Worm (Caenorhabditis elegans) whole organism, young adult: ENCODE measurements around the gene oxi-1.

Experiments
- F10E7.11 ChIP-seq: sonication (generic microtip); optimal IDR thresholded peaks from 2 replicates; lab custom pipeline; 2017; ENCODE audit warnings: mild to moderate bottlenecking, missing genetic modification characterization, moderate library complexity, missing compliant biosample characterization
- F49E8.2 ChIP-seq: sonication (generic microtip); optimal IDR thresholded peaks from 3 replicates; lab custom pipeline; 2017; ENCODE audit warnings: missing genetic modification characterization, mild to moderate bottlenecking, missing compliant biosample characterization, antibody characterized with exemption, moderate library complexity; ENCODE audit not compliant: insufficient read depth
- F52B5.7 ChIP-seq: sonication (generic microtip); optimal IDR thresholded peaks from 2 replicates; lab custom pipeline; 2016; ENCODE audit warnings: mild to moderate bottlenecking, missing genetic modification characterization, missing compliant biosample characterization
- F57A8.1 ChIP-seq: fragments of 200-800 bp; sonication (Bioruptor generic); optimal IDR thresholded peaks from 2 replicates; lab custom pipeline; 2018; ENCODE audit warnings: mild to moderate bottlenecking, missing genetic modification characterization, moderate library complexity, missing compliant biosample characterization
- F57C9.4 ChIP-seq: sonication (generic microtip); optimal IDR thresholded peaks from 2 replicates; lab custom pipeline; 2017; ENCODE audit warnings: mild to moderate bottlenecking, missing genetic modification characterization, missing compliant biosample characterization
- Y67H2A.10 ChIP-seq: fragments of 200-800 bp; sonication (Bioruptor generic); conservative IDR thresholded peaks from 2 replicates; pipeline ENCODE4 v1.3.6; 2022; ENCODE audit warnings: missing genetic modification reagents, missing genetic modification characterization, missing compliant biosample characterization
- ZK185.1 ChIP-seq: sonication (generic microtip); optimal IDR thresholded peaks from 2 replicates; lab custom pipeline; 2016; ENCODE audit warnings: mild to moderate bottlenecking, missing genetic modification characterization, missing compliant biosample characterization; ENCODE audit not compliant: poor library complexity, severe bottlenecking
- akir-1 ChIP-seq: fragments of 200-800 bp; sonication (Bioruptor generic); optimal IDR thresholded peaks from 2 replicates; lab custom pipeline; 2018; ENCODE audit warnings: mild to moderate bottlenecking, missing genetic modification characterization, moderate library complexity, missing compliant biosample characterization
- aptf-2 ChIP-seq: fragments of 200-800 bp; sonication (Bioruptor generic); conservative IDR thresholded peaks from 2 replicates; pipeline ENCODE4 v1.3.6; 2022; ENCODE audit warnings: missing genetic modification reagents, missing genetic modification characterization, missing compliant biosample characterization
- atf-7 ChIP-seq: sonication (generic microtip); optimal IDR thresholded peaks from 2 replicates; lab custom pipeline; 2017; ENCODE audit warnings: mild to moderate bottlenecking, missing genetic modification characterization, missing compliant biosample characterization
- attf-5 ChIP-seq: fragments of 200-800 bp; sonication (Bioruptor generic); optimal IDR thresholded peaks from 2 replicates; lab custom pipeline; 2018; ENCODE audit warnings: mild to moderate bottlenecking, missing genetic modification characterization, missing compliant biosample characterization
- attf-6 ChIP-seq: fragments of 200-800 bp; sonication (Bioruptor generic); IDR thresholded peaks from 2 replicates; pipeline ENCODE4 v1.3.6; 2022; ENCODE audit warnings: missing genetic modification reagents, missing genetic modification characterization, missing compliant biosample characterization
- ccch-3 ChIP-seq: fragments of 200-800 bp; sonication (Bioruptor generic); optimal IDR thresholded peaks from 2 replicates; lab custom pipeline; 2018; ENCODE audit warnings: mild to moderate bottlenecking, missing genetic modification characterization, missing compliant biosample characterization
- cebp-1 ChIP-seq, 2 experiments: fragments of 200-800 bp in 1 of 2; sonication (Bioruptor generic) in 1 of 2; sonication (generic microtip) in 1 of 2; IDR thresholded peaks in 1 of 2; optimal IDR thresholded peaks in 1 of 2; 2 replicates each; pipeline versions ENCODE4 v1.3.6 to Lab custom; 2017 to 2022; ENCODE audit warnings: missing compliant biosample characterization in 2 of 2, missing genetic modification characterization in 2 of 2, mild to moderate bottlenecking in 1 of 2, missing genetic modification reagents in 1 of 2, moderate library complexity in 1 of 2
- cebp-2 ChIP-seq: fragments of 200-800 bp; sonication (Bioruptor generic); IDR thresholded peaks from 2 replicates; pipeline ENCODE4 v1.3.6; 2022; ENCODE audit warnings: missing genetic modification characterization, missing compliant biosample characterization
- ceh-27 ChIP-seq: fragments of 200-800 bp; sonication (Bioruptor generic); optimal IDR thresholded peaks from 2 replicates; lab custom pipeline; 2018; ENCODE audit warnings: mild to moderate bottlenecking, missing genetic modification characterization, moderate library complexity, missing compliant biosample characterization
- ceh-40 ChIP-seq: fragments of 200-800 bp; sonication (Bioruptor generic); IDR thresholded peaks from 2 replicates; pipeline ENCODE4 v1.3.6; 2022; ENCODE audit warnings: missing genetic modification characterization, missing compliant biosample characterization
- ceh-58 ChIP-seq: fragments of 200-800 bp; sonication (Bioruptor generic); IDR thresholded peaks from 2 replicates; pipeline ENCODE4 v1.3.6; 2022; ENCODE audit warnings: missing genetic modification characterization, missing compliant biosample characterization
- ceh-79 ChIP-seq: sonication (generic microtip); optimal IDR thresholded peaks from 2 replicates; lab custom pipeline; 2017; ENCODE audit warnings: mild to moderate bottlenecking, missing genetic modification characterization, missing compliant biosample characterization
- dpff-1 ChIP-seq: sonication (generic microtip); optimal IDR thresholded peaks from 2 replicates; lab custom pipeline; 2017; ENCODE audit warnings: mild to moderate bottlenecking, missing genetic modification characterization, missing compliant biosample characterization
- ets-4 ChIP-seq: fragments of 200-800 bp; sonication (Bioruptor generic); optimal IDR thresholded peaks from 2 replicates; lab custom pipeline; 2018; ENCODE audit warnings: mild to moderate bottlenecking, missing genetic modification characterization, missing compliant biosample characterization
- him-1 ChIP-seq: sonication (generic microtip); optimal IDR thresholded peaks from 2 replicates; lab custom pipeline; 2016; ENCODE audit warnings: missing genotype, missing genetic modification reagents, missing genetic modification characterization, missing compliant biosample characterization
- hsf-1 ChIP-seq: fragments of 200-800 bp; sonication (Bioruptor generic); IDR thresholded peaks from 2 replicates; pipeline ENCODE4 v1.3.6; 2022; ENCODE audit warnings: missing genetic modification reagents, missing genetic modification characterization, missing compliant biosample characterization
- let-607 ChIP-seq, 2 experiments: fragments of 200-800 bp in 1 of 2; sonication (Bioruptor generic) in 1 of 2; sonication (generic microtip) in 1 of 2; optimal IDR thresholded peaks; 2 replicates each; lab custom pipeline; 2016 to 2018; ENCODE audit warnings: mild to moderate bottlenecking in 2 of 2, missing compliant biosample characterization in 2 of 2, missing genetic modification characterization in 2 of 2, moderate library complexity in 2 of 2, missing genotype in 1 of 2
- lin-26 ChIP-seq: fragments of 200-800 bp; sonication (Bioruptor generic); IDR thresholded peaks from 2 replicates; pipeline ENCODE4 v1.3.6; 2022; ENCODE audit warnings: missing genetic modification reagents, missing genetic modification characterization, missing compliant biosample characterization
- lin-40 ChIP-seq: sonication (generic microtip); optimal IDR thresholded peaks from 2 replicates; lab custom pipeline; 2016; ENCODE audit warnings: missing genetic modification characterization, mild to moderate bottlenecking, missing compliant biosample characterization, missing genotype, missing genetic modification reagents
- lir-1 ChIP-seq: fragments of 200-800 bp; sonication (Bioruptor generic); conservative IDR thresholded peaks from 2 replicates; pipeline ENCODE4 v1.3.6; 2022; ENCODE audit warnings: missing genetic modification reagents, missing genetic modification characterization, missing compliant biosample characterization
- madf-8 ChIP-seq: fragments of 200-800 bp; sonication (Bioruptor generic); conservative IDR thresholded peaks from 2 replicates; pipeline ENCODE4 v1.3.6; 2022; ENCODE audit warnings: missing genetic modification reagents, missing genetic modification characterization, missing compliant biosample characterization
- mes-4 ChIP-seq: sonication (generic microtip); optimal IDR thresholded peaks from 2 replicates; lab custom pipeline; 2016; ENCODE audit warnings: missing genotype, missing genetic modification characterization, missing compliant biosample characterization
- nfya-1 ChIP-seq: sonication (generic microtip); optimal IDR thresholded peaks from 2 replicates; lab custom pipeline; 2017; ENCODE audit warnings: antibody characterized with exemption, missing compliant biosample characterization, missing genetic modification characterization, borderline replicate concordance; ENCODE audit not compliant: insufficient read depth
- nhr-80 ChIP-seq: sonication (generic microtip); optimal IDR thresholded peaks from 2 replicates; lab custom pipeline; 2016; ENCODE audit warnings: missing genetic modification characterization, missing compliant biosample characterization
- rec-8 ChIP-seq, 2 experiments: sonication (generic microtip); optimal IDR thresholded peaks; 2 replicates each; lab custom pipeline; 2016; ENCODE audit warnings: mild to moderate bottlenecking in 2 of 2, missing genetic modification characterization in 2 of 2, missing genetic modification reagents in 2 of 2, missing genotype in 2 of 2, missing biosample characterization in 1 of 2, missing compliant biosample characterization in 1 of 2, moderate library complexity in 1 of 2
- rpc-1 ChIP-seq, 2 experiments: fragments of 150-350 bp in 1 of 2; sonication (generic microtip) in 1 of 2; optimal IDR thresholded peaks; 2 replicates each; lab custom pipeline; 2014 to 2018; ENCODE audit warnings: missing biosample characterization in 1 of 2, missing genetic modification characterization in 1 of 2, missing genetic modification reagents in 1 of 2, missing genotype in 1 of 2
- sdz-38 ChIP-seq: sonication (generic microtip); optimal IDR thresholded peaks from 2 replicates; lab custom pipeline; 2016; ENCODE audit warnings: missing genotype, missing genetic modification characterization, missing compliant biosample characterization
- snpc-3.4 ChIP-seq: sonication (generic microtip); optimal IDR thresholded peaks from 2 replicates; lab custom pipeline; 2017; ENCODE audit warnings: missing genetic modification characterization, mild to moderate bottlenecking, missing compliant biosample characterization, antibody characterized with exemption, moderate library complexity, missing genotype, missing genetic modification reagents
- sptf-2 ChIP-seq: fragments of 200-800 bp; sonication (Bioruptor generic); optimal IDR thresholded peaks from 2 replicates; lab custom pipeline; 2018; ENCODE audit warnings: mild to moderate bottlenecking, missing genetic modification characterization, missing compliant biosample characterization
- ztf-22 ChIP-seq: fragments of 200-800 bp; sonication (Bioruptor generic); optimal IDR thresholded peaks from 2 replicates; lab custom pipeline; 2018; ENCODE audit warnings: mild to moderate bottlenecking, missing genetic modification characterization, moderate library complexity, missing compliant biosample characterization
- ztf-25 ChIP-seq: fragments of 200-800 bp; sonication (Bioruptor generic); IDR thresholded peaks from 2 replicates; pipeline ENCODE4 v1.3.6; 2022; ENCODE audit warnings: missing genetic modification reagents, missing genetic modification characterization, missing compliant biosample characterization

The oxi-1 gene

DNA sequence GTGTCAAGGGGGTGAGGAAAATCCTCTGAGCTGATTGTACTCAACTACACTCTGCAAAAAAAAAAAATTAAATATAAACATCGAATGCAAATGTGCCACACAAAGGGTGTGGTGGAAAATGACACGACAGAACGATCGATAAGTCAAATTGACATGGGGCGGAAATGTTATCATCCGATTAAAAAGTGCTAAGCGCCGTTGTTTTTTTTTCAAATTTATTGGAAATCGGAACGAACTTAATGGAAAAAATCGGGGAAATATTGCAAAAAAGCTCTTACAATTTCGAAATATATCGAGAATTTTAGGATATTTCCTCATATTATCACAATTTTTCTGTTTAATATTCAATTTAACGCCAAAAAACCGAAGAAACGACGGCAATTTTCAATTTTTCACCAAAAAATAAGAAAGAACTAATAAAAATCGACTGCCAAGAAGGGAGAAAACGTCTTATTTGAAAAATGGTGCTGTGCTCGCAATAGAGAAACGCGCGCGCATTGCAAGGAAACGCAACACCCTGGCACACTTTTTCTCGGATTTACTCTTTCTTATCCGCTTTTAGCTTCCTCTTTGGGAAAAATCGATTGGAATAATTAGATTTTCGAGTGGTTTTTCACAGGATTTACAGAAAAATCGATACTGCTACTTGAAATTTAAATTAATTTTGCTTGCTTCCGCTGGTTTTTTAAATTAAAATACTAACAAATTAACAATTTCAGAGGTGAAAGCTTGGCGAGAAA lies 10.7 kb downstream of the oxi-1 start, which contains the start of the genes cey-4 and vps-50:
cey-4 (minus strand) TSS at position 51 of the 740 bp plus-strand sequence.
vps-50 (plus strand) TSS at position 541 of the 740 bp plus-strand sequence.
- TF ChIP-seq F10E7.11 (tag; lab: Kevin White, UChicago), result no peak
- TF ChIP-seq ceh-40 (GFP tag; lab: Robert Waterston, UW), result no peak
- TF ChIP-seq attf-6 (GFP tag; lab: Robert Waterston, UW), result no peak
- no peak for TF ChIP-seq rpc-1 (optimal IDR thresholded peaks at IDR 0.05; lab: Kevin White, UChicago)
- TF ChIP-seq rpc-1 (tag; optimal IDR thresholded peaks at IDR 0.05; lab: Kevin White, UChicago), result no peak
- TF ChIP-seq F57A8.1, result no peak
- TF ChIP-seq ccch-3 (GFP tag; lab: Kevin White, UChicago), result no peak
- TF ChIP-seq Y67H2A.10 (GFP tag; lab: Robert Waterston, UW), result no peak
- TF ChIP-seq snpc-3.4 (tag; lab: Kevin White, UChicago), result no peak
- TF ChIP-seq madf-8 (GFP tag; lab: Robert Waterston, UW), result no peak
- TF ChIP-seq hsf-1 (GFP tag; lab: Robert Waterston, UW), result no peak
- no peak for TF ChIP-seq aptf-2 (GFP tag; lab: Robert Waterston, UW)
- TF ChIP-seq ets-4 (GFP tag; lab: Kevin White, UChicago), result no peak
- peak; percentile 19 for TF ChIP-seq attf-5 (GFP tag; lab: Kevin White, UChicago)
- no peak for TF ChIP-seq dpff-1
- TF ChIP-seq let-607 (tag; optimal IDR thresholded peaks at IDR 0.05; lab: Kevin White, UChicago), result peak; percentile 44 to 71
- TF ChIP-seq cebp-1 (GFP tag; IDR thresholded peaks at IDR 0.05; lab: Robert Waterston, UW), result no peak
- TF ChIP-seq cebp-1 (tag; optimal IDR thresholded peaks at IDR 0.05; lab: Kevin White, UChicago), result peak; percentile 3
- no peak for TF ChIP-seq sptf-2 (GFP tag; lab: Kevin White, UChicago)
- TF ChIP-seq ztf-25 (GFP tag; lab: Robert Waterston, UW), result no peak
- peak; percentile 8 for TF ChIP-seq nhr-80 (tag; lab: Kevin White, UChicago)
- TF ChIP-seq lin-40 (tag; lab: Kevin White, UChicago), result no peak
- no peak for TF ChIP-seq mes-4 (tag; lab: Kevin White, UChicago)
- TF ChIP-seq ztf-22 (GFP tag; lab: Kevin White, UChicago), result no peak
- no peak for TF ChIP-seq nfya-1 (tag; lab: Kevin White, UChicago)
- TF ChIP-seq him-1 (tag; lab: Kevin White, UChicago), result no peak
- no peak for TF ChIP-seq lin-26 (GFP tag; lab: Robert Waterston, UW)
- no peak for TF ChIP-seq cebp-2 (GFP tag; lab: Robert Waterston, UW)
- TF ChIP-seq ceh-79, result no peak
- no peak for TF ChIP-seq F57C9.4 (tag; lab: Kevin White, UChicago)
- TF ChIP-seq atf-7 (tag; lab: Kevin White, UChicago), result no peak
- no peak for TF ChIP-seq ceh-58 (GFP tag; lab: Robert Waterston, UW)

DNA sequence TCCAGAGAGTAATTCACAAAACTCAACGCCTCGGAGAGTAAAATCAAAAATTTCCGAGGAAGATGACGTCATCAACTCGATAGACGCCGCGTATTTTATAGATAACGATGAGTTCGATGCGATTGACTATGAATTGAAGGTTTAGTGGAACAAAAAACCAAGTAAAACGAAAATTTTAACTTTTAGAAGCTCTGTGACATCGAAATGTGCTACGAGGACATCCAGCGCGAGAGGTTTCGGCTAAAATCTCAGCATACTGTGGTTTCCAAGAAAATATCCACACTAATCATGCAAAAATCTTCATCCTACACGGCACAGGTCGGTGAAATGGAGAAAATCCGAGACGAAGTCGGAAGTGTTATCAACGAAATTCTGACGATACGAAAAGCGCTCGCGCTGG lies 11.5 kb downstream of the oxi-1 start:
- TF ChIP-seq ceh-27 (no peak), ztf-25 (GFP tag; lab: Robert Waterston, UW) (no peak), akir-1 (GFP tag; lab: Kevin White, UChicago) (no peak), F52B5.7 (tag; lab: Kevin White, UChicago) (no peak), sdz-38 (tag; lab: Kevin White, UChicago) (no peak), rec-8 (tag; optimal IDR thresholded peaks at IDR 0.05; lab: Kevin White, UChicago) (no peak), F49E8.2 (tag; lab: Kevin White, UChicago) (no peak), ZK185.1 (no peak), lir-1 (no peak), hsf-1 (GFP tag; lab: Robert Waterston, UW) (no peak)
- TF ChIP-seq, all 124 proteins: peak for 0
